Fruit fly (Drosophila melanogaster): ENCODE measurements around the gene CG15484.

CG15484 gene

DNA sequence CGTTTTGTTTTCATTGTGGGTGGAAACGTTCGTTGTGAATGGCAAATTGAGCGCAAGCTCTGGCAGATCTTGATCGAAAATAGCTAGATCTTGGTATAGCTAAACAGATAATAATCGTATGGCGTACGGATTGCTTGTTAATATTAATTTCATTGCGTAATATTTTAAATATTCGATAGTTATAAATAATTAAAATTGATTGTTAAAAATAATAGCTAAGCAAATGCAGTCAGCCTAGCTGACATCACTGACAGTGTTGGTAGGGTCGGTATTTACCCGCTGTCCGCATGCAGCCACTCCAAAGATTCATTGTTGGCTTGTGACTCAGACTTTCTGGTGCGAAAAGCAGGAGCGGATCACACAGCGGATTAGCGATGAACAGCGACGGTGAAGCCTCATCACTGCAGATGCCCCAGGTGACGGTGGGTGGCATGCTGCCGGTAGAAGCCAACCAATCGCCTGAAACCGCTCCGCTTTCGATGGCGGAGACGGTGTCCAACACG lies 3.0 kb downstream of the CG15484 start, which contains the start of the genes CG5776 and spict (continued):
- TF ChIP-seq dmrt99B (tag; optimal IDR thresholded peaks at IDR 0.05): no peak
- TF ChIP-seq psq (GFP tag; optimal IDR thresholded peaks at IDR 0.05): peak; percentile 52
- TF ChIP-seq mirr (GFP tag; optimal IDR thresholded peaks at IDR 0.05): peak; percentile 1
- TF ChIP-seq CG15011 (GFP tag; optimal IDR thresholded peaks at IDR 0.05): peak; percentile 57
- TF ChIP-seq CG3847 (GFP tag; IDR thresholded peaks at IDR 0.05): peak; percentile 89
- no peak for TF ChIP-seq sna (GFP tag; IDR thresholded peaks at IDR 0.05; ENCODE audit: partially characterized antibody)
- peak; percentile 70 for TF ChIP-seq Mad (GFP tag; optimal IDR thresholded peaks at IDR 0.05)
- no peak for TF ChIP-seq Bteb2 (GFP tag; optimal IDR thresholded peaks at IDR 0.05)
- TF ChIP-seq ash1 (GFP tag; optimal IDR thresholded peaks at IDR 0.05): no peak
- peak in 1 of 2 experiments; percentile 70 for TF ChIP-seq tll (GFP tag; optimal IDR thresholded peaks at IDR 0.05)
- peak; percentile 96 for TF ChIP-seq klu (GFP tag; IDR thresholded peaks at IDR 0.05)
- TF ChIP-seq grn (GFP tag; optimal IDR thresholded peaks at IDR 0.05): peak; percentile 26
- no peak for TF ChIP-seq CG11723 (GFP tag; optimal IDR thresholded peaks at IDR 0.05)
- peak; percentile 80 for TF ChIP-seq CG10543 (GFP tag; optimal IDR thresholded peaks at IDR 0.05)
- TF ChIP-seq Atf3 (GFP tag; optimal IDR thresholded peaks at IDR 0.05): no peak
- peak; percentile 71 for TF ChIP-seq pzg (GFP tag; optimal IDR thresholded peaks at IDR 0.05)
- TF ChIP-seq CG17361 (GFP tag; IDR thresholded peaks at IDR 0.05): peak; percentile 75
- peak; percentile 64 for TF ChIP-seq ssp (GFP tag; IDR thresholded peaks at IDR 0.05)
- TF ChIP-seq CG8924 (tag; optimal IDR thresholded peaks at IDR 0.05): peak; percentile 85
- no peak for TF ChIP-seq CG13123 (GFP tag; optimal IDR thresholded peaks at IDR 0.05)
- TF ChIP-seq wor (GFP tag; IDR thresholded peaks at IDR 0.05): peak; percentile 73
- peak; percentile 39 for TF ChIP-seq CG13624 (GFP tag; optimal IDR thresholded peaks at IDR 0.05)
- peak; percentile 78 for TF ChIP-seq sug (tag; optimal IDR thresholded peaks at IDR 0.05)
- no peak for TF ChIP-seq CG8359 (GFP tag; optimal IDR thresholded peaks at IDR 0.05; ENCODE audit: borderline replicate concordance)
- peak; percentile 70 for TF ChIP-seq CG12299 (tag; optimal IDR thresholded peaks at IDR 0.05)
- no peak for TF ChIP-seq gcm2 (GFP tag; optimal IDR thresholded peaks at IDR 0.05)
- TF ChIP-seq jing (GFP tag; optimal IDR thresholded peaks at IDR 0.05): peak; percentile 38
- no peak for TF ChIP-seq jigr1 (GFP tag; IDR thresholded peaks at IDR 0.05)
- 0 out of 2 replicates have a peak, but pooled peaks have one; percentile 35 for TF ChIP-seq gt (GFP tag; IDR thresholded peaks at IDR 0.05)
- no peak for TF ChIP-seq insv (GFP tag; optimal IDR thresholded peaks at IDR 0.05)
- TF ChIP-seq CG31224 (GFP tag; IDR thresholded peaks at IDR 0.05): peak; percentile 82
- TF ChIP-seq CG10565 (GFP tag; optimal IDR thresholded peaks at IDR 0.05): no peak
- TF ChIP-seq CG11695 (GFP tag; IDR thresholded peaks at IDR 0.05): peak; percentile 60; the same call in 2 of the 3 replicates
- peak; percentile 75 for TF ChIP-seq Xbp1 (GFP tag; optimal IDR thresholded peaks at IDR 0.05)
- TF ChIP-seq CG5953 (GFP tag; IDR thresholded peaks at IDR 0.05): peak; percentile 21; the same call in 1 of the 2 replicates
- peak; percentile 82 for TF ChIP-seq B-H2 (GFP tag; optimal IDR thresholded peaks at IDR 0.05)
- peak; percentile 85 for TF ChIP-seq vvl (GFP tag; IDR thresholded peaks at IDR 0.05)
- peak; percentile 12; the same call in 1 of the 3 replicates for TF ChIP-seq CG34224 (GFP tag; IDR thresholded peaks at IDR 0.05; ENCODE audit: partially characterized antibody)
- peak; percentile 47 for TF ChIP-seq CG4424 (GFP tag; optimal IDR thresholded peaks at IDR 0.05)
- TF ChIP-seq NK7.1 (GFP tag; optimal IDR thresholded peaks at IDR 0.05): no peak
- TF ChIP-seq CG7786 (GFP tag; optimal IDR thresholded peaks at IDR 0.05): peak; percentile 29
- no peak for TF ChIP-seq CG14860 (GFP tag; IDR thresholded peaks at IDR 0.05; ENCODE audit: partially characterized antibody)
- no peak for TF ChIP-seq CG17912 (GFP tag; optimal IDR thresholded peaks at IDR 0.05)
- no peak for TF ChIP-seq crol (GFP tag; IDR thresholded peaks at IDR 0.05)
- TF ChIP-seq disco-r (GFP tag; optimal IDR thresholded peaks at IDR 0.05): no peak
- peak; percentile 25; the same call in 1 of the 2 replicates for TF ChIP-seq Poxn (GFP tag; IDR thresholded peaks at IDR 0.05)
- TF ChIP-seq amos (GFP tag; IDR thresholded peaks at IDR 0.05; ENCODE audit: partially characterized antibody): peak; percentile 34; the same call in 1 of the 2 replicates
- TF ChIP-seq Lim3 (GFP tag; IDR thresholded peaks at IDR 0.05): no peak
- peak; percentile 18 for TF ChIP-seq CG10654 (GFP tag; optimal IDR thresholded peaks at IDR 0.05)
- peak; percentile 69; the same call in 1 of the 2 replicates for TF ChIP-seq Rx (GFP tag; IDR thresholded peaks at IDR 0.05)
- no peak for TF ChIP-seq dati (GFP tag; IDR thresholded peaks at IDR 0.05)

Measured in whole organism, embryonic.